Fruit fly (Drosophila melanogaster) Kc167 (cell line): Measurements from ENCODE around the gene cnc.

Source experiments
- Myc ChIP-seq: fragments of >200 bp; optimal IDR thresholded peaks from 2 replicates; lab custom pipeline; 2017; ENCODE audit warnings: missing external identifiers
- Sin3A ChIP-seq: fragments of >200 bp; optimal IDR thresholded peaks from 2 replicates; lab custom pipeline; 2018; ENCODE audit warnings: missing external identifiers
- h ChIP-seq: fragments of >200 bp; optimal IDR thresholded peaks from 3 replicates; lab custom pipeline; 2018; ENCODE audit warnings: missing external identifiers
- insv ChIP-seq: fragments of >200 bp; optimal IDR thresholded peaks from 3 replicates; lab custom pipeline; 2018; ENCODE audit warnings: missing external identifiers
- ttk ChIP-seq: sonication (Bioruptor generic); optimal IDR thresholded peaks from 2 replicates; lab custom pipeline; 2017; ENCODE audit warnings: missing external identifiers

dm6 chr3R:23164630-23165029 lies 61.9 kb downstream of the cnc start:
- TF ChIP-seq Sin3A (lab: Kevin White, UChicago) = no peak
- TF ChIP-seq ttk (lab: Kevin White, UChicago) = no peak
- TF ChIP-seq Myc (lab: Kevin White, UChicago) = no peak
- TF ChIP-seq insv = no peak
- TF ChIP-seq h (lab: Kevin White, UChicago) = no peak
